Fruit fly (Drosophila melanogaster) whole organism, adult: ENCODE measurements around the gene CG15023.

Experiments
- CG14711 ChIP-seq: fragments of 200-800 bp; sonication (Bioruptor generic); optimal IDR thresholded peaks from 2 replicates; lab custom pipeline; 2018; ENCODE audit warnings: missing biosample characterization, mild to moderate bottlenecking, missing genetic modification characterization, moderate library complexity
- cnc ChIP-seq, 2 experiments: fragments of >200 bp; optimal IDR thresholded peaks; 2 replicates each; lab custom pipeline; 2017
- pad ChIP-seq: fragments of 200-800 bp; sonication (Bioruptor generic); optimal IDR thresholded peaks from 3 replicates; lab custom pipeline; 2017; ENCODE audit warnings: missing biosample characterization, missing genetic modification characterization, mild to moderate bottlenecking, moderate library complexity, missing genetic modification reagents

DNA sequence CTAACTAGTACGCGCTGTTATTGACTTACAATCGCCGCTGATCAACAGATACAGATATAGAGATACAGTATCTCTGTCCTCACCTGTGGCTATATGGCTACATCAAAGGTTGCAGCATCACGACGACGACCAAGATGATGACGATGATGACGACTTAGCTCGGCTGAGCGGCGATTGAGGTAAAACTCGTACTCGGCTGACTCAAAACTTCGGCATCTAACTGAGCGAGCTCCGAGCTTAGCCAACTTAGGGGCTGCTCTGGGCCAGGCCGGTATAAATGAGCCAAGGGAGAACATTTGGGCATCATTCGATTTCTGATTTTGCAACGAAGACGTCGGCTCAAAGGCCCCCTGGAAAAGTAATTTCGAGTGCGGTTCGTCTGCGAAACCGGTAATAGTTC, 24.9 kb downstream of the CG15023 start, which contains the start of gene CG15021:
- no peak for TF ChIP-seq CG14711 (tag; lab: Kevin White, UChicago)
- no peak for TF ChIP-seq pad (GFP tag; lab: Kevin White, UChicago)
- no peak for TF ChIP-seq cnc (optimal IDR thresholded peaks at IDR 0.05; lab: Kevin White, UChicago)
